Worm (Caenorhabditis elegans): ENCODE results near the gene T06D8.2.

The T06D8.2 gene

DNA sequence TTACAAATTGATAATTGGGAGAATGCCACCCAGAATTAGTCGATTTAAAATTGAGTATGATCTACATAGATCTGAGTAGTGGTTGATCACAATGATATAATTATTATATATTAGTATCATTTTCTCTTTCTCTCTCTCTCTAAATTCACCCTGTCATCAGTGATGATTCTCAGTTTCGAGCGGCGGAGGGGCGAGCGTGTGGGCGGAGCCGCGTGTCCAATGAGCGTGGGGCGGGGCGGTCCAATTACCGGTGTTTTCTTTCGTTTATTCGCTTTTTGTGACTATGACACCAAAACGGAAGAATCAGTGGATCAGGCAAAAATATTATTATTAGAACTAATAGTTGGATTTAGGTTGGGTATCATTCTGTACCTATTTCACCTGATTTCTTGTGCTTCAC, 53.5 kb downstream of the T06D8.2 start:
- TF ChIP-seq unc-62 (GFP tag; optimal IDR thresholded peaks at IDR 0.05) = no peak

DNA sequence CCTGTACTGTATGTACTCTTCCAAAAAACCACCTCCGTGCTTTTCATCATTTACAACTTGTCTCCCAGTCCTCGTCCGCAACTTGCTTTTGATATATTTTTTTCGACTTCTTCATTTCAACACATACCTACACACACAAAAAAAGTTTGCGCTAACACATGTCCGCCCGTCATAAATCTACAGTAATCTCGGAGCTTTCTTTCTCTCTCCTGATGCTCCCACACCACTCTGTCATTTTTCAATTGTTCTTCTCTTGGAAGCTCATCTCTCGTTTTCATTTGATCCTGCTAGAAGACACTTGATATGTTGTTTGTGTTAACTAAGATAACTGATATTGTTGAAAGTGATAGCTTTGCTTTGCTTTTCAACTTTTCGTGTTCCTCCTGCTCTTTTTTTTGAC, 54.7 kb downstream of the T06D8.2 start:
- no peak for TF ChIP-seq unc-62 (GFP tag; optimal IDR thresholded peaks at IDR 0.05)

DNA sequence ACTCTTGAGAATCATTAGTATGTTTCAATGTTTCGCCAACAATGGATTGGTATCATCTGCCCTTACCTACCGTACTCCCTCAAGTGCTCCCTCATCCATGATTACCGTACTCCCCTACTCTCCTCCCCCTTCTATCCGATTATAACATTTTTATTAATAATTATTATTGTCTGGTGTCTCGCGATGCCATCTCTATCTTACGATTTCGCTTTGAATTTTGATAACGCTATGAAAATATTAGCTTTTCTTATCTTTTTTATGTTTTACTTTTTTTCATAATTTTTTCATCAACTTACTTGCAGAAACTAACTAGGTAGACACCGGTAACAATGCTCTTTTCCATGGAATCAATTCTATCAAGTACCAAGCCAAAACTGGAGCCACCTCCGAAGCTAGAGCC, 55.2 kb downstream of the T06D8.2 start, which contains the start of gene unc-130:
unc-130 (plus strand) TSS at position 301 of the 400 bp plus-strand sequence.
- no peak for TF ChIP-seq unc-62 (GFP tag; optimal IDR thresholded peaks at IDR 0.05)

Data from whole organism, dauer.